Worm (Caenorhabditis elegans): ENCODE data around the gene F19H6.4.

The F19H6.4 gene

ce11 chrX:12365388-12365787, at the start of gene F19H6.4:
F19H6.4 (plus strand) TSS chrX:12365688.
- TF ChIP-seq aly-2 (tag; optimal IDR thresholded peaks at IDR 0.05) = no peak
- no peak for TF ChIP-seq mxl-3 (GFP tag; optimal IDR thresholded peaks at IDR 0.05)
- TF ChIP-seq lin-29 (GFP tag; IDR thresholded peaks at IDR 0.05) = no peak
- TF ChIP-seq unc-130 (GFP tag; optimal IDR thresholded peaks at IDR 0.05) = no peak
- no peak for TF ChIP-seq ceh-44 (GFP tag; IDR thresholded peaks at IDR 0.05)
- no peak for TF ChIP-seq lin-39 (tag; optimal IDR thresholded peaks at IDR 0.05)
- TF ChIP-seq ama-1 (optimal IDR thresholded peaks at IDR 0.05) = no peak
- TF ChIP-seq zfp-2 (tag; optimal IDR thresholded peaks at IDR 0.05) = no peak
- no peak for TF ChIP-seq R02D3.7 (tag; optimal IDR thresholded peaks at IDR 0.05)
- no peak for TF ChIP-seq daf-12 (tag; optimal IDR thresholded peaks at IDR 0.05)
- no peak for TF ChIP-seq nhr-6 (tag; optimal IDR thresholded peaks at IDR 0.05)
- TF ChIP-seq Y75B8A.6 (GFP tag; IDR thresholded peaks at IDR 0.05) = no peak
- TF ChIP-seq F44E2.7 (GFP tag; IDR thresholded peaks at IDR 0.05) = no peak
- no peak for TF ChIP-seq lsy-2 (tag; optimal IDR thresholded peaks at IDR 0.05)
- no peak for TF ChIP-seq tag-97 (GFP tag; IDR thresholded peaks at IDR 0.05)
- no peak for TF ChIP-seq hlh-30 (tag; optimal IDR thresholded peaks at IDR 0.05; ENCODE audit: insufficient read depth)
- TF ChIP-seq Y48G9A.11 (GFP tag; IDR thresholded peaks at IDR 0.05) = no peak
- TF ChIP-seq madf-5 (GFP tag; IDR thresholded peaks at IDR 0.05) = no peak
- no peak for TF ChIP-seq madf-9 (GFP tag; conservative IDR thresholded peaks at IDR 0.05)
- TF ChIP-seq hif-1 (tag; optimal IDR thresholded peaks at IDR 0.05) = no peak

- TF ChIP-seq nhr-237 (tag; optimal IDR thresholded peaks at IDR 0.05) = no peak
- peak in 1 of 2 experiments; percentile 91 for TF ChIP-seq unc-62 (GFP tag; optimal IDR thresholded peaks at IDR 0.05 in 1 of 2)
- no peak for TF ChIP-seq unc-62 (tag; optimal IDR thresholded peaks at IDR 0.05)
Measured at ce11 chrX:12317560-12317959, 47.9 kb upstream of the F19H6.4 start.

ce11 chrX:12320737-12321136, 44.8 kb upstream of the F19H6.4 start, which contains the start of gene ceh-40:
ceh-40 (minus strand) TSS chrX:12320777.
- TF ChIP-seq ZK337.2 (GFP tag; IDR thresholded peaks at IDR 0.05) (no peak), php-3 (GFP tag; IDR thresholded peaks at IDR 0.05) (no peak), T26A8.4 (GFP tag; IDR thresholded peaks at IDR 0.05) (no peak), arid-1 (GFP tag; conservative IDR thresholded peaks at IDR 0.05) (no peak), ztf-7 (tag; optimal IDR thresholded peaks at IDR 0.05) (no peak), T20F7.1 (GFP tag; optimal IDR thresholded peaks at IDR 0.05) (no peak), F26F4.8 (GFP tag; conservative IDR thresholded peaks at IDR 0.05) (no peak), unc-62 (GFP tag; optimal IDR thresholded peaks at IDR 0.05 in 1 of 2) (peak in 1 of 2 experiments; percentile 48), unc-62 (tag; optimal IDR thresholded peaks at IDR 0.05) (no peak)

- TF ChIP-seq tag-97 (GFP tag; IDR thresholded peaks at IDR 0.05) (no peak), spr-3 (GFP tag; optimal IDR thresholded peaks at IDR 0.05) (no peak), lsy-2 (tag; optimal IDR thresholded peaks at IDR 0.05) (no peak), php-3 (GFP tag; IDR thresholded peaks at IDR 0.05) (no peak), ceh-32 (tag; optimal IDR thresholded peaks at IDR 0.05; ENCODE audit: poor library complexity) (no peak), ceh-20 (GFP tag; IDR thresholded peaks at IDR 0.05) (no peak), mdl-1 (tag; optimal IDR thresholded peaks at IDR 0.05) (no peak), Y5F2A.4 (GFP tag; optimal IDR thresholded peaks at IDR 0.05) (no peak), ztf-11 (tag; optimal IDR thresholded peaks at IDR 0.05) (no peak), aly-2 (tag; optimal IDR thresholded peaks at IDR 0.05) (no peak), daf-12 (tag; optimal IDR thresholded peaks at IDR 0.05) (no peak), arid-1 (GFP tag; conservative IDR thresholded peaks at IDR 0.05) (no peak), lin-13 (GFP tag; optimal IDR thresholded peaks at IDR 0.05) (no peak), nhr-25 (tag; optimal IDR thresholded peaks at IDR 0.05; ENCODE audit: borderline replicate concordance, insufficient read depth) (no peak), daf-8 (GFP tag; IDR thresholded peaks at IDR 0.05) (no peak), nhr-28 (tag; optimal IDR thresholded peaks at IDR 0.05) (no peak)
Measured at ce11 chrX:12321357-12321756, 44.1 kb upstream of the F19H6.4 start, which contains the start of gene F17A2.13. F17A2.13 (plus strand) TSS chrX:12321657.
